Fruit fly (Drosophila melanogaster) S2 (cell line): ENCODE measurements around the gene CG17572.

Experiments used
- CG8478 ChIP-seq: fragments of >200 bp; optimal IDR thresholded peaks from 2 replicates; lab custom pipeline; 2018
- CTCF ChIP-seq, 2 experiments: fragments of >200 bp; optimal IDR thresholded peaks; 2 replicates each; lab custom pipeline; 2018

- TF ChIP-seq CG8478 (lab: Kevin White, UChicago), result no peak
- TF ChIP-seq CTCF (optimal IDR thresholded peaks at IDR 0.05; lab: Kevin White, UChicago), result no peak
These were observed 37.2 kb upstream of the CG17572 start for dm6 chr2L:19111137-19111536.
